Fruit fly (Drosophila melanogaster) whole organism, pupa: ENCODE measurements around the gene msd1.

Source experiments
- CG10348 ChIP-seq: fragments of 200-800 bp; sonication (Bioruptor generic); IDR thresholded peaks from 2 replicates; pipeline ENCODE4 v1.3.6; 2022; ENCODE audit warnings: missing biosample characterization, missing genetic modification characterization
- CG12605 ChIP-seq: fragments of 200-800 bp; sonication (Bioruptor generic); IDR thresholded peaks from 2 replicates; pipeline ENCODE4 v1.3.6; 2022; ENCODE audit warnings: missing biosample characterization, missing genetic modification characterization
- CG13204 ChIP-seq: fragments of 200-800 bp; sonication (Bioruptor generic); optimal IDR thresholded peaks from 2 replicates; lab custom pipeline; 2018; ENCODE audit warnings: missing biosample characterization, mild to moderate bottlenecking, missing genetic modification characterization, moderate library complexity
- CG14655 ChIP-seq: fragments of 200-800 bp; sonication (Bioruptor generic); optimal IDR thresholded peaks from 3 replicates; lab custom pipeline; 2017; ENCODE audit warnings: mild to moderate bottlenecking, missing biosample characterization, missing genetic modification reagents, missing genetic modification characterization
- CG15710 ChIP-seq: fragments of 200-800 bp; sonication (Bioruptor generic); optimal IDR thresholded peaks from 2 replicates; lab custom pipeline; 2018; ENCODE audit warnings: missing biosample characterization, mild to moderate bottlenecking, missing genetic modification characterization, moderate library complexity
- CG17806 ChIP-seq: fragments of 200-800 bp; sonication (Bioruptor generic); optimal IDR thresholded peaks from 2 replicates; lab custom pipeline; 2018; ENCODE audit warnings: missing biosample characterization, mild to moderate bottlenecking, missing genetic modification characterization, moderate library complexity
- CG32121 ChIP-seq: fragments of 200-800 bp; sonication (Bioruptor generic); IDR thresholded peaks from 2 replicates; pipeline ENCODE4 v1.3.6; 2022; ENCODE audit warnings: missing biosample characterization, missing genetic modification characterization
- CG34367 ChIP-seq: fragments of 200-800 bp; sonication (Bioruptor generic); optimal IDR thresholded peaks from 2 replicates; lab custom pipeline; 2018; ENCODE audit warnings: missing biosample characterization, mild to moderate bottlenecking, missing genetic modification characterization
- CG4496 ChIP-seq: fragments of 200-800 bp; sonication (Bioruptor generic); IDR thresholded peaks from 3 replicates; pipeline ENCODE4 v1.3.6; 2022; ENCODE audit warnings: missing biosample characterization, missing genetic modification characterization
- CG8159 ChIP-seq: fragments of 200-800 bp; sonication (Bioruptor generic); optimal IDR thresholded peaks from 3 replicates; lab custom pipeline; 2018; ENCODE audit warnings: missing biosample characterization, mild to moderate bottlenecking, missing genetic modification characterization, moderate library complexity
- CG8301 ChIP-seq: fragments of 200-800 bp; sonication (Bioruptor generic); optimal IDR thresholded peaks from 2 replicates; lab custom pipeline; 2018; ENCODE audit warnings: missing biosample characterization, mild to moderate bottlenecking, missing genetic modification characterization
- CG9948 ChIP-seq: fragments of 200-800 bp; sonication (Bioruptor generic); optimal IDR thresholded peaks from 2 replicates; lab custom pipeline; 2018; ENCODE audit warnings: missing biosample characterization, mild to moderate bottlenecking, missing genetic modification characterization, moderate library complexity
- D1 ChIP-seq: fragments of 200-800 bp; sonication (Bioruptor generic); optimal IDR thresholded peaks from 2 replicates; lab custom pipeline; 2018; ENCODE audit warnings: missing biosample characterization, mild to moderate bottlenecking, missing genetic modification characterization, moderate library complexity
- EcR ChIP-seq: fragments of 200-800 bp; sonication (Bioruptor generic); optimal IDR thresholded peaks from 3 replicates; lab custom pipeline; 2019; ENCODE audit warnings: missing biosample characterization, missing genetic modification characterization, mild to moderate bottlenecking, moderate library complexity, missing genetic modification reagents
- Ets98B ChIP-seq: fragments of 200-800 bp; sonication (Bioruptor generic); IDR thresholded peaks from 2 replicates; pipeline ENCODE4 v1.3.6; 2022; ENCODE audit warnings: missing biosample characterization, missing genetic modification characterization
- Pif1A ChIP-seq: fragments of 200-800 bp; sonication (Bioruptor generic); optimal IDR thresholded peaks from 3 replicates; lab custom pipeline; 2016; ENCODE audit warnings: missing biosample characterization, missing genetic modification characterization
- Pif1B ChIP-seq: fragments of 200-800 bp; sonication (Bioruptor generic); optimal IDR thresholded peaks from 3 replicates; lab custom pipeline; 2016; ENCODE audit warnings: missing biosample characterization, missing genetic modification characterization
- Snoo ChIP-seq: fragments of 200-800 bp; sonication (Bioruptor generic); optimal IDR thresholded peaks from 3 replicates; lab custom pipeline; 2017; ENCODE audit warnings: missing biosample characterization, mild to moderate bottlenecking, missing genetic modification characterization, inconsistent platforms
- fd96Ca ChIP-seq: fragments of 200-800 bp; sonication (Bioruptor generic); IDR thresholded peaks from 3 replicates; pipeline ENCODE4 v1.3.6; 2022; ENCODE audit warnings: missing biosample characterization, missing genetic modification characterization
- gl ChIP-seq: fragments of 200-800 bp; sonication (Bioruptor generic); optimal IDR thresholded peaks from 2 replicates; lab custom pipeline; 2018; ENCODE audit warnings: missing biosample characterization, mild to moderate bottlenecking, missing genetic modification characterization
- rn ChIP-seq: fragments of 200-800 bp; sonication (Bioruptor generic); IDR thresholded peaks from 2 replicates; pipeline ENCODE4 v1.3.6; 2022; ENCODE audit warnings: missing biosample characterization, missing genetic modification characterization

msd1 gene

dm6 chr3L:1354214-1354613, 22.7 kb downstream of the msd1 start:
- TF ChIP-seq Snoo (tag; lab: Kevin White, UChicago): no peak
- TF ChIP-seq fd96Ca (GFP tag; lab: Robert Waterston, UW): no peak
- TF ChIP-seq CG14655 (GFP tag; lab: Kevin White, UChicago): no peak
- TF ChIP-seq CG13204 (GFP tag; lab: Kevin White, UChicago): no peak
- TF ChIP-seq CG12605: no peak
- TF ChIP-seq CG4496 (GFP tag; lab: Robert Waterston, UW): no peak
- no peak for TF ChIP-seq Ets98B (GFP tag; lab: Robert Waterston, UW)
- no peak for TF ChIP-seq D1 (tag; lab: Kevin White, UChicago)
- no peak for TF ChIP-seq CG15710 (tag; lab: Kevin White, UChicago)
- no peak for TF ChIP-seq CG34367 (tag; lab: Kevin White, UChicago)
- TF ChIP-seq CG32121: no peak
- no peak for TF ChIP-seq gl (tag; lab: Kevin White, UChicago)
- TF ChIP-seq CG9948 (tag; lab: Kevin White, UChicago): no peak

- TF ChIP-seq CG34367 (tag; lab: Kevin White, UChicago) (no peak), gl (tag; lab: Kevin White, UChicago) (no peak), CG13204 (GFP tag; lab: Kevin White, UChicago) (no peak), CG14655 (GFP tag; lab: Kevin White, UChicago) (no peak), CG15710 (tag; lab: Kevin White, UChicago) (no peak), Pif1B (GFP tag; lab: Kevin White, UChicago) (no peak), CG17806 (tag; lab: Kevin White, UChicago) (no peak), EcR (GFP tag; lab: Kevin White, UChicago) (no peak), Snoo (tag; lab: Kevin White, UChicago) (no peak), Pif1A (GFP tag; lab: Kevin White, UChicago) (no peak), CG8159 (tag; lab: Kevin White, UChicago) (no peak), CG8301 (tag; lab: Kevin White, UChicago) (no peak), CG4496 (GFP tag; lab: Robert Waterston, UW) (no peak), CG10348 (GFP tag; lab: Robert Waterston, UW) (no peak), CG12605 (no peak)
These were observed 26.8 kb downstream of the msd1 start for dm6 chr3L:1358338-1358737.

DNA sequence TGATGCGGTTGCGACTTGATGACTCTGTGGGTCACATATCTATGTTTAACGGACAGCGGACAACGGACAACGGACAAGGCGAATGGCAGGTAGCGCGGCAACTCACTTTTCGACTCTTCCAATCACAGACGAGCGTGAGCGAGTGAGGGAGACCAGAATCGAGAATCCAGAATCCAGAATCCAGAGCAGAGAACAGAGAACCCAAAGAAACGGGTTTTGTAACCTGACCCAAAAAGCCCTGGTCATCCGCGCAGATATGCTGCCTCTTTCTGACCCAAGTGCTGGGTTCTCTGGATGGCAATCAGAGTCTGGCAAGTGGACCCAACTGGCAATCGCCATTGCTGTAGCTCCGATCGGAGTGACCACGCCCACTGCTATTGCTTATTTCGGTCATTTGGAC, 32.8 kb downstream of the msd1 start:
- TF ChIP-seq D1 (tag; lab: Kevin White, UChicago) (no peak), EcR (GFP tag; lab: Kevin White, UChicago) (peak; percentile 30), CG15710 (tag; lab: Kevin White, UChicago) (no peak)

DNA sequence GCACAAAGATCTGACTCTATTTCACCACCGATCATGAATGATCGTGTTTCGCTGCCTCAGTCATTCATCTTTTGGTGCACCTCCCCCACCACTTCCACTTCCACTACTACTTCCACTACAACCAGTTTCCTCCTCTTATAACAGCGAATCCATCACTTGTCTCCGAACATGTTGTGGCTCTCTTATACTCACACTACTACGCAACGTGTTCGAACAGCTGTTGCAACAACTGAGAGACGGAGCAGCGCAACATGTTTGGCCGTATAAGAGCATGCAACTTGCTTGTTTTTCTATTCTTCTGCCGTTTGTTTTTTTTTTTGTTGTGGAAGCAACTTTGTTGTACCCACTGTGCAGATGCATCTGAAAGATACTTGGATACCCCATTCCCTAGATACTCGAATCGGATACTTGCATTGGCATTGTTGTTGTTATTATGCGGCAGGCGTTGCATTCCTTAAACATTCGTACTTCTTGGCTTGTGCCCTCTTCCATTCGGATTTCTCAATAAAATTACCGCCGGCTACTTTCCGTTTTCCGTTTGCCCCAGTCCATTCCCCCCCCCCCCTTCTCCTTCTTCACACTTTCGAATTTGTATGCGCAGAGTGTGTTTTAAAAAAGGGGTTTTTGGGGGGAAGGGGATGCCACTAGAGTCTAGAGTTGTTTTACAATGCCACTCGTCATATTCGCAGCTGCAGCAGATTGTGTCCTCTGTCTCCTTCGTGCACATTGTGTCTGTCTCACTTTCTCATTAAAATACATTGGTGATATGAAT, 35.5 kb downstream of the msd1 start:
- no peak for TF ChIP-seq CG8159 (tag; lab: Kevin White, UChicago)
- TF ChIP-seq CG10348 (GFP tag; lab: Robert Waterston, UW): no peak
- no peak for TF ChIP-seq Snoo (tag; lab: Kevin White, UChicago)
- TF ChIP-seq CG9948 (tag; lab: Kevin White, UChicago): peak; percentile 3
- TF ChIP-seq CG4496 (GFP tag; lab: Robert Waterston, UW): peak; percentile 79
- TF ChIP-seq EcR (GFP tag; lab: Kevin White, UChicago): peak; percentile 48
- no peak for TF ChIP-seq CG17806 (tag; lab: Kevin White, UChicago)
- peak; percentile 21 for TF ChIP-seq Pif1A (GFP tag; lab: Kevin White, UChicago)
- no peak for TF ChIP-seq CG8301 (tag; lab: Kevin White, UChicago)
- TF ChIP-seq D1 (tag; lab: Kevin White, UChicago): no peak
- peak; percentile 51 for TF ChIP-seq gl (tag; lab: Kevin White, UChicago)
- TF ChIP-seq fd96Ca (GFP tag; lab: Robert Waterston, UW): peak; percentile 44; the same call in 2 of the 3 replicates
- TF ChIP-seq rn (GFP tag; lab: Robert Waterston, UW): peak; percentile 29; the same call in 1 of the 2 replicates
- no peak for TF ChIP-seq CG32121
- TF ChIP-seq CG12605: peak; percentile 80
- TF ChIP-seq CG15710 (tag; lab: Kevin White, UChicago): peak; percentile 9
- TF ChIP-seq CG34367 (tag; lab: Kevin White, UChicago): peak; percentile 31
- TF ChIP-seq Pif1B (GFP tag; lab: Kevin White, UChicago): peak; percentile 45
- peak; percentile 71 for TF ChIP-seq CG13204 (GFP tag; lab: Kevin White, UChicago)
- TF ChIP-seq Ets98B (GFP tag; lab: Robert Waterston, UW): peak; percentile 66; the same call in 1 of the 2 replicates
- TF ChIP-seq CG14655 (GFP tag; lab: Kevin White, UChicago): no peak
- TF ChIP-seq, all 21 proteins: peak for 13

DNA sequence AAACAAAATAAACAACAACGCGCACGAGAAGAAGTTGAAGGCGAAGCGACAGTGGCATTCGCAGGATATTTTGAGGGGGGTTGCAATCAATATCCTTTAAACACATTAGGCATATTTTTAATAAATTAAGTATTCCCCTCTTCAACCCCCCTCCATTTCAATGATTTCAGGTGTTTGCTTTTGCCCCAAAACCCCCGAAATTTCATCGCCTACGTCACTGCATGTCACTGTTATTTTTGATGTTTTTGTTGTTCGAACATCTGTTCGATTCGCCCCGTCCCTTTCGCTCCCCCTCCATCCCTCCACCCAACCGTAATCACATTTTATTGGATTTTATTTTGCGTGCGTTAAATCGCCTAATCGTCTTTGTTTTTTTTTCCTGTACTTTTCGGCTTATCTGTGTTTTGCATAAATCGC, 36.7 kb downstream of the msd1 start:
- TF ChIP-seq Ets98B (GFP tag; lab: Robert Waterston, UW): peak; percentile 45
- peak; percentile 11 for TF ChIP-seq CG8301 (tag; lab: Kevin White, UChicago)
- TF ChIP-seq CG10348 (GFP tag; lab: Robert Waterston, UW): 0 out of 2 replicates have a peak, but pooled peaks have one; percentile 35
- peak; percentile 25; the same call in 1 of the 2 replicates for TF ChIP-seq CG32121
- TF ChIP-seq Snoo (tag; lab: Kevin White, UChicago): peak; percentile 85
- no peak for TF ChIP-seq CG12605
- TF ChIP-seq D1 (tag; lab: Kevin White, UChicago): no peak
- peak; percentile 34 for TF ChIP-seq gl (tag; lab: Kevin White, UChicago)
- TF ChIP-seq Pif1A (GFP tag; lab: Kevin White, UChicago): peak; percentile 73
- TF ChIP-seq CG4496 (GFP tag; lab: Robert Waterston, UW): peak; percentile 69
- peak; percentile 35 for TF ChIP-seq Pif1B (GFP tag; lab: Kevin White, UChicago)
- peak; percentile 38 for TF ChIP-seq CG8159 (tag; lab: Kevin White, UChicago)
- peak; percentile 79 for TF ChIP-seq fd96Ca (GFP tag; lab: Robert Waterston, UW)
- peak; percentile 42 for TF ChIP-seq CG9948 (tag; lab: Kevin White, UChicago)
- TF ChIP-seq EcR (GFP tag; lab: Kevin White, UChicago): no peak
- peak; percentile 53; the same call in 1 of the 2 replicates for TF ChIP-seq rn (GFP tag; lab: Robert Waterston, UW)
- TF ChIP-seq CG17806 (tag; lab: Kevin White, UChicago): peak; percentile 20
- peak; percentile 53 for TF ChIP-seq CG15710 (tag; lab: Kevin White, UChicago)
- no peak for TF ChIP-seq CG14655 (GFP tag; lab: Kevin White, UChicago)
- TF ChIP-seq CG34367 (tag; lab: Kevin White, UChicago): no peak
- TF ChIP-seq CG13204 (GFP tag; lab: Kevin White, UChicago): no peak
